Fruit fly (Drosophila melanogaster): ENCODE data around the gene CG33784.

- TF ChIP-seq cic (GFP tag; optimal IDR thresholded peaks at IDR 0.05) = no peak
- TF ChIP-seq Hr96 (GFP tag; optimal IDR thresholded peaks at IDR 0.05) = no peak
- TF ChIP-seq ovo (GFP tag; optimal IDR thresholded peaks at IDR 0.05) = no peak
- TF ChIP-seq toe (GFP tag; optimal IDR thresholded peaks at IDR 0.05) = no peak
- TF ChIP-seq CG12768 (GFP tag; optimal IDR thresholded peaks at IDR 0.05) = no peak
- TF ChIP-seq pad (GFP tag; optimal IDR thresholded peaks at IDR 0.05) = no peak
- no peak for TF ChIP-seq CG5204 (GFP tag; optimal IDR thresholded peaks at IDR 0.05)
- TF ChIP-seq kay (GFP tag; ENCODE audit: borderline replicate concordance) = no peak
- TF ChIP-seq CG7045 (GFP tag; optimal IDR thresholded peaks at IDR 0.05) = no peak
- no peak for TF ChIP-seq CG1620 (GFP tag; optimal IDR thresholded peaks at IDR 0.05)
- no peak for TF ChIP-seq CG7101 (tag; optimal IDR thresholded peaks at IDR 0.05)
- no peak for TF ChIP-seq CG11617 (GFP tag; optimal IDR thresholded peaks at IDR 0.05)
Observed at dm6 chr3R:10052695-10053382, 14.9 kb upstream of the CG33784 start, which contains the start of the genes Fancl and Npc2e.
